Fruit fly (Drosophila melanogaster) S2 (cell line): ENCODE results near the gene CG43336.

Experiments used
- CG8478 ChIP-seq: fragments of >200 bp; optimal IDR thresholded peaks from 2 replicates; lab custom pipeline; 2018
- CTCF ChIP-seq, 2 experiments: fragments of >200 bp; optimal IDR thresholded peaks; 2 replicates each; lab custom pipeline; 2018

- no peak for TF ChIP-seq CG8478 (lab: Kevin White, UChicago)
- TF ChIP-seq CTCF (optimal IDR thresholded peaks at IDR 0.05; lab: Kevin White, UChicago), result no peak
Measured at dm6 chr3R:15650250-15650649, 13.3 kb downstream of the CG43336 start.
